In the genomic region with DNA sequence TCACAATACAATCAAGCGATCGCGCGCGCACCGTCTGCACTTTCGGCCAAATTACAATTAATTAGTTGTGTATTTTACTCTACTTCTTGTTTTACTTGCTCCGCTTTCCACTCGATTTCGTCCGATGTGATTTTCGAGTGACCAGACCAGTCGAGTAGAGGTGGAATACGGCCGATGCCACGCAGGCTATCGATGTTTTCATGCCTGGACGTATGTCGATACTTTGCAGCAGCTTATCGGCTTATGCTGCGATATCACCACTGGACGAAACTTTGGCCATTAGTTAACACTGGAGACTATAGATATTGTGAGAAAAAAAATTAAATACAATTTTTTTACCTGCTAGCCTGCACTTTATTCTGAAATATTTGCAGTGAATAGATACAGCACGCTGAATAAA, we compare ENCODE assay signal across 4 fruit fly cellular contexts.
TF ChIP-seq lines count a peak whose summit lies in the region.

TSS of gene RhoGAP19D (minus strand) at position 155 of the 400 bp plus-strand sequence.

TF ChIP-seq in whole organism, adult, 20 proteins besides CTCF, POLR2A, EP300 and RAD21 (continued from another document):
- TF ChIP-seq bab1 (GFP tag; optimal IDR thresholded peaks at IDR 0.05; lab: Kevin White, UChicago) (peak; percentile 72), Mnt (GFP tag; optimal IDR thresholded peaks at IDR 0.05; lab: Kevin White, UChicago) (peak; percentile 75), cnc (optimal IDR thresholded peaks at IDR 0.05; lab: Kevin White, UChicago) (no peak)

TF ChIP-seq in whole organism, embryonic, 481 proteins besides CTCF, POLR2A, EP300 and RAD21 (continued from another document and continues in another):
- no peak for TF ChIP-seq cad (GFP tag; optimal IDR thresholded peaks at IDR 0.05; lab: Kevin White, UChicago)
- TF ChIP-seq lov (optimal IDR thresholded peaks at IDR 0.05; lab: Kevin White, UChicago) = no peak
- no peak for TF ChIP-seq lov (GFP tag; IDR thresholded peaks at IDR 0.05; lab: Robert Waterston, UW)
- TF ChIP-seq Myb (GFP tag; optimal IDR thresholded peaks at IDR 0.05; lab: Kevin White, UChicago) = peak; percentile 57
- peak; percentile 51 for TF ChIP-seq ems (GFP tag; optimal IDR thresholded peaks at IDR 0.05; lab: Kevin White, UChicago)
- peak; percentile 76; the same call in 2 of the 3 replicates for TF ChIP-seq ci (GFP tag; IDR thresholded peaks at IDR 0.05; lab: Robert Waterston, UW)
- peak in 1 of 2 experiments; percentile 38 for TF ChIP-seq insv (GFP tag; optimal IDR thresholded peaks at IDR 0.05; lab: Kevin White, UChicago)
- no peak for TF ChIP-seq Doc2 (GFP tag; IDR thresholded peaks at IDR 0.05; lab: Robert Waterston, UW)
- TF ChIP-seq cas (GFP tag; IDR thresholded peaks at IDR 0.05; lab: Robert Waterston, UW) = no peak
- peak; percentile 37 for TF ChIP-seq maf-S (GFP tag; optimal IDR thresholded peaks at IDR 0.05; lab: Kevin White, UChicago)
- TF ChIP-seq nerfin-2 (GFP tag; IDR thresholded peaks at IDR 0.05; lab: Robert Waterston, UW; ENCODE audit: partially characterized antibody) = peak; percentile 86
- no peak for TF ChIP-seq Taf1 (GFP tag; IDR thresholded peaks at IDR 0.05; lab: Robert Waterston, UW)
- TF ChIP-seq Rx (GFP tag; IDR thresholded peaks at IDR 0.05; lab: Robert Waterston, UW) = peak; percentile 53
- peak; percentile 25 for TF ChIP-seq Sin3A (optimal IDR thresholded peaks at IDR 0.05; lab: Kevin White, UChicago)
- no peak for TF ChIP-seq CG17328 (GFP tag; IDR thresholded peaks at IDR 0.05; lab: Robert Waterston, UW)
- TF ChIP-seq seq (GFP tag; IDR thresholded peaks at IDR 0.05; lab: Robert Waterston, UW) = no peak
- no peak for TF ChIP-seq pros (GFP tag; optimal IDR thresholded peaks at IDR 0.05; lab: Kevin White, UChicago)
- TF ChIP-seq oc (tag; optimal IDR thresholded peaks at IDR 0.05; lab: Kevin White, UChicago) = no peak
- TF ChIP-seq CG6272 (GFP tag; IDR thresholded peaks at IDR 0.05; lab: Robert Waterston, UW) = peak; percentile 71
- TF ChIP-seq CG8765 (GFP tag; IDR thresholded peaks at IDR 0.05; lab: Robert Waterston, UW) = no peak
- TF ChIP-seq CG14050 (GFP tag; IDR thresholded peaks at IDR 0.05; lab: Robert Waterston, UW) = no peak
- TF ChIP-seq CG7745 (tag; optimal IDR thresholded peaks at IDR 0.05; lab: Kevin White, UChicago) = no peak
- peak; percentile 51 for TF ChIP-seq CG17359 (tag; optimal IDR thresholded peaks at IDR 0.05; lab: Kevin White, UChicago)
- TF ChIP-seq eyg (GFP tag; optimal IDR thresholded peaks at IDR 0.05; lab: Kevin White, UChicago) = peak; percentile 9
- no peak for TF ChIP-seq Eip74EF (GFP tag; optimal IDR thresholded peaks at IDR 0.05; lab: Kevin White, UChicago)
- no peak for TF ChIP-seq Oaz (GFP tag; IDR thresholded peaks at IDR 0.05; lab: Robert Waterston, UW)
- TF ChIP-seq slou (GFP tag; optimal IDR thresholded peaks at IDR 0.05; lab: Kevin White, UChicago) = peak; percentile 19
- peak; percentile 92 for TF ChIP-seq ato (GFP tag; IDR thresholded peaks at IDR 0.05; lab: Robert Waterston, UW; ENCODE audit: partially characterized antibody)
- peak; percentile 6 for TF ChIP-seq CG12071 (GFP tag; optimal IDR thresholded peaks at IDR 0.05; lab: Kevin White, UChicago)
- peak; percentile 66 for TF ChIP-seq B-H2 (GFP tag; optimal IDR thresholded peaks at IDR 0.05; lab: Kevin White, UChicago)
- no peak for TF ChIP-seq CG8478 (optimal IDR thresholded peaks at IDR 0.05; lab: Kevin White, UChicago)
- TF ChIP-seq NfI (GFP tag; optimal IDR thresholded peaks at IDR 0.05; lab: Kevin White, UChicago) = peak; percentile 52
- no peak for TF ChIP-seq CG9437 (GFP tag; optimal IDR thresholded peaks at IDR 0.05; lab: Kevin White, UChicago)
- TF ChIP-seq Ets65A (GFP tag; lab: Kevin White, UChicago) = peak; percentile 91
- TF ChIP-seq vfl (GFP tag; optimal IDR thresholded peaks at IDR 0.05; lab: Kevin White, UChicago) = peak; percentile 66
- no peak for TF ChIP-seq YL-1 (GFP tag; optimal IDR thresholded peaks at IDR 0.05; lab: Kevin White, UChicago)
- TF ChIP-seq Lhr (GFP tag; optimal IDR thresholded peaks at IDR 0.05; lab: Kevin White, UChicago) = peak; percentile 44
- no peak for TF ChIP-seq Camta (GFP tag; optimal IDR thresholded peaks at IDR 0.05; lab: Kevin White, UChicago)
- TF ChIP-seq CG32772 (GFP tag; IDR thresholded peaks at IDR 0.05; lab: Robert Waterston, UW) = peak; percentile 68
- no peak for TF ChIP-seq CG4730 (GFP tag; IDR thresholded peaks at IDR 0.05; lab: Robert Waterston, UW)
- peak; percentile 63 for TF ChIP-seq CG1792 (GFP tag; optimal IDR thresholded peaks at IDR 0.05; lab: Kevin White, UChicago)
- TF ChIP-seq zen2 (GFP tag; IDR thresholded peaks at IDR 0.05; lab: Robert Waterston, UW; ENCODE audit: partially characterized antibody) = peak; percentile 93

TF ChIP-seq in whole organism, prepupa, 60 proteins besides CTCF, POLR2A, EP300 and RAD21 (continued from another document):
- TF ChIP-seq Blimp-1 (GFP tag; optimal IDR thresholded peaks at IDR 0.05; lab: Kevin White, UChicago) (no peak), acj6 (GFP tag; optimal IDR thresholded peaks at IDR 0.05; lab: Kevin White, UChicago) (peak; percentile 54), CG11294 (GFP tag; IDR thresholded peaks at IDR 0.05; lab: Robert Waterston, UW) (no peak), Ets21C (GFP tag; optimal IDR thresholded peaks at IDR 0.05; lab: Kevin White, UChicago) (peak; percentile 25), CG4318 (GFP tag; optimal IDR thresholded peaks at IDR 0.05; lab: Kevin White, UChicago) (no peak), lz (GFP tag; optimal IDR thresholded peaks at IDR 0.05; lab: Kevin White, UChicago) (peak; percentile 49), vri (GFP tag; optimal IDR thresholded peaks at IDR 0.05; lab: Kevin White, UChicago) (peak; percentile 39), CG6854 (GFP tag; optimal IDR thresholded peaks at IDR 0.05; lab: Kevin White, UChicago) (no peak), Sox102F (GFP tag; optimal IDR thresholded peaks at IDR 0.05; lab: Kevin White, UChicago) (peak; percentile 51), OdsH (GFP tag; optimal IDR thresholded peaks at IDR 0.05; lab: Kevin White, UChicago) (peak; percentile 51), CG9139 (GFP tag; optimal IDR thresholded peaks at IDR 0.05; lab: Kevin White, UChicago) (peak; percentile 2), Sox14 (GFP tag; optimal IDR thresholded peaks at IDR 0.05; lab: Kevin White, UChicago) (peak; percentile 59), ss (GFP tag; optimal IDR thresholded peaks at IDR 0.05; lab: Kevin White, UChicago) (peak in 1 of 2 experiments; percentile 13), CG3919 (GFP tag; optimal IDR thresholded peaks at IDR 0.05; lab: Kevin White, UChicago) (peak; percentile 40)

TF ChIP-seq in whole organism, wandering third instar larva, 38 proteins besides CTCF, POLR2A, EP300 and RAD21 (continued from another document):
- TF ChIP-seq usp (GFP tag; optimal IDR thresholded peaks at IDR 0.05; lab: Kevin White, UChicago) = no peak
- no peak for TF ChIP-seq Myc (optimal IDR thresholded peaks at IDR 0.05; lab: Kevin White, UChicago)
- TF ChIP-seq CG9705 (GFP tag; optimal IDR thresholded peaks at IDR 0.05; lab: Kevin White, UChicago) = peak; percentile 35
- TF ChIP-seq HLH106 (tag; optimal IDR thresholded peaks at IDR 0.05; lab: Kevin White, UChicago) = peak; percentile 46
- TF ChIP-seq woc (GFP tag; optimal IDR thresholded peaks at IDR 0.05; lab: Kevin White, UChicago) = no peak
- no peak for TF ChIP-seq Abd-B (GFP tag; optimal IDR thresholded peaks at IDR 0.05; lab: Kevin White, UChicago)
- TF ChIP-seq psq (GFP tag; optimal IDR thresholded peaks at IDR 0.05; lab: Kevin White, UChicago) = peak; percentile 75
- TF ChIP-seq Vsx2 (GFP tag; optimal IDR thresholded peaks at IDR 0.05; lab: Kevin White, UChicago; ENCODE audit: partially characterized antibody) = no peak
- TF ChIP-seq foxo (GFP tag; optimal IDR thresholded peaks at IDR 0.05; lab: Kevin White, UChicago) = peak in 1 of 2 experiments; percentile 72
